Fruit fly (Drosophila melanogaster) whole organism, embryonic: ENCODE measurements around the gene CG7714.

Experiments used
- Ada2b ChIP-seq: fragments of 200-800 bp; sonication (Bioruptor generic); IDR thresholded peaks from 2 replicates; pipeline ENCODE4 v1.3.6; 2022; ENCODE audit warnings: missing biosample characterization, missing genetic modification characterization
- CG7786 ChIP-seq: fragments of 200-800 bp; sonication (Bioruptor generic); optimal IDR thresholded peaks from 2 replicates; lab custom pipeline; 2016; ENCODE audit warnings: missing biosample characterization, missing genetic modification characterization
- CoRest ChIP-seq: fragments of 200-800 bp; sonication (Bioruptor generic); optimal IDR thresholded peaks from 3 replicates; lab custom pipeline; 2018; ENCODE audit warnings: missing biosample characterization, mild to moderate bottlenecking, missing genetic modification characterization, moderate library complexity
- Hr3 ChIP-seq: fragments of 200-800 bp; sonication (Bioruptor generic); optimal IDR thresholded peaks from 3 replicates; lab custom pipeline; 2016; ENCODE audit warnings: missing biosample characterization, missing genetic modification characterization
- hth ChIP-seq: fragments of >200 bp; optimal IDR thresholded peaks from 2 replicates; lab custom pipeline; 2017; ENCODE audit warnings: inconsistent platforms
- kni ChIP-seq: fragments of 200-800 bp; sonication (Bioruptor generic); optimal IDR thresholded peaks from 3 replicates; lab custom pipeline; 2017; ENCODE audit warnings: mild to moderate bottlenecking, missing biosample characterization, missing genetic modification reagents, missing genetic modification characterization

DNA sequence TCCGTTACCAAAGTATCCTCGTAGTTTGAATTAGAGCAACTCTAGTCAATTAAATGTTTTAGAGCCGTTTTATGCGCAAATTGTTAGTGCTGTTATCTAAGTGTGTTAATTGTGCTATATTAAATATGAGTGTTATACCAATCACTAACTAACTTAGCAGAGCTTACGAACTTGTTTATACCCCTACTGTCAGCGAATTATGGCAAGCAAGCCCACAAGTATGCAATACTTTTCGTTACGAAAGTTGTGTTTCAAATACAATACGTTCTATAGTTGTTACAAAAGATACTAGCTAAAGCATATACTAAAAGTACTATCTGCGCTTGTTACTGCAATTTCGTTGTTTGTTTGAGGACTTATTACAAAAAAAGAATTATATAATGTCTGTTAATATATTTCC, 5.0 kb upstream of the CG7714 start:
- TF ChIP-seq Ada2b (GFP tag; lab: Robert Waterston, UW) (no peak), kni (GFP tag; lab: Kevin White, UChicago) (no peak), Hr3 (no peak), CoRest (tag; lab: Kevin White, UChicago) (no peak), hth (lab: Kevin White, UChicago) (no peak), CG7786 (GFP tag; lab: Kevin White, UChicago) (no peak)
